Fruit fly (Drosophila melanogaster): ENCODE results near the gene mtg.

The mtg gene

DNA sequence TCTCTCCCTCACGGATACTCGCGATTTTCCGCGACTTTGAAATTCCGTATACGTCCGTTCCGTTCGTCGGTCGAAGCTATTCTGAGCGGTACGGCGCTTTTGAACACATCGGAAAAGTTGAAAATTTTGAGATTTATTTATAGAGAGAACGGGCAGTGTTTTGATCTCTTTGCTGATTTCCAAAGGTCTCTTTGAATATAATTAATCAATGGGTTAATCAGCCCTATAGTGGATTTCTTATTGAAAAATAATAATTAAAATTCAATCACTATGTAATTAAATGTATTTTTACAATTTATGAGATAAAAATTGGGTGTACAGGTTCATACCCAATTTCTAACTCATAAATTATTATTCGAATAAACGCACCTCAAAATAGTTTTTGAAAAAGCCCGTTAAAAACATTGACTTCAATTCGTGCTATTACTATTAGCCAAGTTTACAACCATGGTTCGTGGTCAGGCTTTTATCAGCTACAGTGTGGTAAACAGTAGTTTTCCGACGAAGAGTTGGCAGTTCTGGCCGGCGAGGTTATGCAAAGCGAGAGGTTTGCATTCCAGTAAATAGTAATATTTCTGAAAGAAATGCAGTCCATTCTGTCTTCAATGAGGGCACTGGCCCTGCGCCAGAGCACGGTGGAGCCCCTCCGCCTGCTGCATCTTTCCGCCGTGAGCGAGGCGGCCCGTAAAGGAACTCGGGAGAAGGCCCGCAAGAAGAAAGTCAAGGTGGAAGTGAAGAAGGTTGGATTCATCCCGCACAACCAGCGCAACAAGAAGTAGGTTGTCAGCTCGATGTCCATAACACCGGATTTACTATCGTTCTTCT is 50.8 kb downstream of the mtg start, which contains the start of the genes CG9626 and mRpL1 (continued):
- TF ChIP-seq Fer3 (tag; optimal IDR thresholded peaks at IDR 0.05) (no peak), Ets97D (GFP tag; optimal IDR thresholded peaks at IDR 0.05) (peak; percentile 80), Deaf1 (tag; optimal IDR thresholded peaks at IDR 0.05) (peak; percentile 58), maf-S (GFP tag; optimal IDR thresholded peaks at IDR 0.05) (no peak), CG14710 (tag; optimal IDR thresholded peaks at IDR 0.05) (peak; percentile 76), sisA (GFP tag; IDR thresholded peaks at IDR 0.05) (0 out of 2 replicates have a peak, but pooled peaks have one; percentile 21), CG3065 (GFP tag; optimal IDR thresholded peaks at IDR 0.05) (peak; percentile 6), pita (GFP tag; optimal IDR thresholded peaks at IDR 0.05) (peak; percentile 94), gfzf (GFP tag; optimal IDR thresholded peaks at IDR 0.05) (peak; percentile 63), zfh1 (GFP tag; IDR thresholded peaks at IDR 0.05) (no peak), CG3847 (GFP tag; IDR thresholded peaks at IDR 0.05) (peak; percentile 43), slbo (GFP tag; IDR thresholded peaks at IDR 0.05) (peak; percentile 49; the same call in 1 of the 2 replicates), CG33213 (GFP tag; optimal IDR thresholded peaks at IDR 0.05) (peak; percentile 58), CG14050 (GFP tag; IDR thresholded peaks at IDR 0.05) (no peak), dm (GFP tag; optimal IDR thresholded peaks at IDR 0.05) (peak; percentile 69), pho (GFP tag; optimal IDR thresholded peaks at IDR 0.05) (peak; percentile 17), CG17186 (GFP tag; optimal IDR thresholded peaks at IDR 0.05) (peak; percentile 64), Dek (tag; optimal IDR thresholded peaks at IDR 0.05) (peak; percentile 24), CG15514 (GFP tag; optimal IDR thresholded peaks at IDR 0.05) (peak; percentile 87), Max (GFP tag; optimal IDR thresholded peaks at IDR 0.05) (peak; percentile 8)

- TF ChIP-seq HLH3B (GFP tag; IDR thresholded peaks at IDR 0.05) (peak; percentile 19; the same call in 1 of the 2 replicates), Usf (GFP tag; optimal IDR thresholded peaks at IDR 0.05) (no peak), CG11560 (tag; IDR thresholded peaks at IDR 0.05) (no peak), CG16863 (GFP tag; optimal IDR thresholded peaks at IDR 0.05) (no peak), CG18262 (tag; optimal IDR thresholded peaks at IDR 0.05) (peak; percentile 11), CG14014 (GFP tag; IDR thresholded peaks at IDR 0.05) (peak; percentile 34; the same call in 1 of the 2 replicates), CG11247 (GFP tag; IDR thresholded peaks at IDR 0.05) (peak; percentile 38; the same call in 1 of the 2 replicates), CG17186 (GFP tag; optimal IDR thresholded peaks at IDR 0.05) (no peak), tgo (GFP tag; IDR thresholded peaks at IDR 0.05) (no peak), Atf6 (GFP tag; IDR thresholded peaks at IDR 0.05) (0 out of 2 replicates have a peak, but pooled peaks have one; percentile 46), en (GFP tag; optimal IDR thresholded peaks at IDR 0.05) (no peak), CG10147 (GFP tag; optimal IDR thresholded peaks at IDR 0.05) (peak; percentile 15), so (GFP tag; IDR thresholded peaks at IDR 0.05) (0 out of 3 replicates have a peak, but pooled peaks have one; percentile 12), slbo (GFP tag; IDR thresholded peaks at IDR 0.05) (peak; percentile 46; the same call in 1 of the 2 replicates), Rfx (GFP tag; IDR thresholded peaks at IDR 0.05) (peak; percentile 40; the same call in 1 of the 2 replicates), CG10565 (GFP tag; optimal IDR thresholded peaks at IDR 0.05) (no peak), CG9932 (GFP tag; IDR thresholded peaks at IDR 0.05) (peak; percentile 49), MESR4 (GFP tag; optimal IDR thresholded peaks at IDR 0.05) (peak; percentile 41), knrl (GFP tag; IDR thresholded peaks at IDR 0.05; ENCODE audit: partially characterized antibody) (no peak), CG17385 (GFP tag; optimal IDR thresholded peaks at IDR 0.05) (peak; percentile 12), crc (GFP tag; optimal IDR thresholded peaks at IDR 0.05) (no peak), zen (tag; optimal IDR thresholded peaks at IDR 0.05) (peak; percentile 33), Dbx (GFP tag; IDR thresholded peaks at IDR 0.05) (0 out of 3 replicates have a peak, but pooled peaks have one; percentile 36), CG8290 (GFP tag; optimal IDR thresholded peaks at IDR 0.05) (no peak), CG8290 (tag; optimal IDR thresholded peaks at IDR 0.05) (peak in 1 of 2 experiments; percentile 62), CG30020 (tag; optimal IDR thresholded peaks at IDR 0.05) (no peak), da (GFP tag; optimal IDR thresholded peaks at IDR 0.05) (no peak), CG3407 (GFP tag; optimal IDR thresholded peaks at IDR 0.05) (no peak), CG14710 (tag; optimal IDR thresholded peaks at IDR 0.05) (no peak), CG18476 (GFP tag; optimal IDR thresholded peaks at IDR 0.05) (peak; percentile 100), Pdp1 (GFP tag; optimal IDR thresholded peaks at IDR 0.05) (peak in 1 of 2 experiments; percentile 21), Ada2b (GFP tag; IDR thresholded peaks at IDR 0.05) (no peak)
Observed at dm6 chr3R:8303848-8304247, 53.6 kb downstream of the mtg start, which contains the start of gene nac. Gene nac (minus strand): TSS chr3R:8304023.

All from whole organism, embryonic.